Worm (Caenorhabditis elegans) whole organism, early embryonic: Measurements from ENCODE around the gene fbxa-210.

Experiments used
- B0310.2 ChIP-seq: sonication (generic microtip); optimal IDR thresholded peaks from 2 replicates; lab custom pipeline; 2016; ENCODE audit warnings: mild to moderate bottlenecking, missing genetic modification characterization, missing compliant biosample characterization
- F13C5.2 ChIP-seq: sonication (generic microtip); optimal IDR thresholded peaks from 2 replicates; lab custom pipeline; 2017; ENCODE audit warnings: mild to moderate bottlenecking, missing genetic modification characterization, inconsistent platforms, missing compliant biosample characterization
- aly-1 ChIP-seq: sonication (generic microtip); optimal IDR thresholded peaks from 2 replicates; lab custom pipeline; 2016; ENCODE audit warnings: missing genetic modification characterization, missing compliant biosample characterization
- ama-1 ChIP-seq: fragments of 150-350 bp; optimal IDR thresholded peaks from 2 replicates; lab custom pipeline; 2014
- ceh-13 ChIP-seq: fragments of 200-800 bp; sonication (Bioruptor generic); optimal IDR thresholded peaks from 2 replicates; lab custom pipeline; 2018; ENCODE audit warnings: mild to moderate bottlenecking, missing genetic modification characterization, missing compliant biosample characterization
- ets-7 ChIP-seq: sonication (generic microtip); optimal IDR thresholded peaks from 2 replicates; lab custom pipeline; 2016; ENCODE audit warnings: missing genotype, missing genetic modification characterization, missing compliant biosample characterization
- hnd-1 ChIP-seq: sonication (generic microtip); optimal IDR thresholded peaks from 2 replicates; lab custom pipeline; 2016; ENCODE audit warnings: missing genetic modification characterization, missing compliant biosample characterization
- pes-1 ChIP-seq: fragments of 200-800 bp; sonication (Bioruptor generic); IDR thresholded peaks from 2 replicates; pipeline ENCODE4 v1.3.6; 2022; ENCODE audit warnings: missing genetic modification reagents, missing genetic modification characterization, missing compliant biosample characterization
- tbx-11 ChIP-seq: fragments of 200-800 bp; sonication (Bioruptor generic); IDR thresholded peaks from 2 replicates; pipeline ENCODE4 v1.3.6; 2022; ENCODE audit warnings: missing genetic modification characterization, missing compliant biosample characterization

ce11 chrV:18161228-18161627 is 36.1 kb downstream of the fbxa-210 start, which contains the start of gene C14A6.13:
- TF ChIP-seq ama-1 = no peak
- no peak for TF ChIP-seq pes-1 (GFP tag; lab: Robert Waterston, UW)
- TF ChIP-seq ceh-13 (GFP tag; lab: Kevin White, UChicago) = no peak
- TF ChIP-seq hnd-1 (tag; lab: Kevin White, UChicago) = no peak
- TF ChIP-seq tbx-11 (GFP tag; lab: Robert Waterston, UW) = no peak
- TF ChIP-seq ets-7 (tag; lab: Kevin White, UChicago) = no peak
- TF ChIP-seq F13C5.2 = no peak
- no peak for TF ChIP-seq aly-1
- TF ChIP-seq B0310.2 (tag; lab: Kevin White, UChicago) = no peak
